Worm (Caenorhabditis elegans): ENCODE measurements around the gene T24H7.9.

T24H7.9 gene

DNA sequence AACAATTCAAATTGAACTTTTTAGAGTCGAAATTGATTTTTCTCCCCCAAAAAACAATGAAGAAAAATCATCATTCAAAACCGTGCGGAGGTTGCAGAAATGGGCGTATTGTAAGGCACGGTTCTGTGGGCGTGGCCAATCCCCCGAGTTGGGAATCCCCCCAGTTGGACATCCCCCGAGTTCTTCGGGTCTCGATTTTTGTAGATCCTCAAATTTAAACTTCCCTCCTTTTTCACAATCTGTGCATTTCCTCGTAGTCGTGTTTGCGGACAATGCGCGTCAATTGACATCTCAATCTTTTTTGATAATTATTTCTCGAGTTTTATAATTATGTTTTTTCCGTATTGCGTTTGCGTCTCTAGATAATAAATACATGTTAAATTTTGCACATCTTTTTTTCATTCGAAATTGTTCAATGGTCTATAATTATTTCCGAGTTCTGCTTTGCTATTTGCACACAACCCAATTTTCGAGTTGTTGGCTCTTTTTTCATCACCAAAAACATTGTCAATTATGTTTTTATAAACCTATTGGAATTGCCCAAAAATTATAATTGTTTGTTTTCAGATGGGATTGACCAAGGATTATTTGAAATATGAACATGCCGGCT is 34.6 kb upstream of the T24H7.9 start, which contains the start of gene F13H8.2 (continued):
- TF ChIP-seq unc-62 (GFP tag; optimal IDR thresholded peaks at IDR 0.05) (no peak), nhr-43 (tag; optimal IDR thresholded peaks at IDR 0.05; ENCODE audit: poor library complexity, severe bottlenecking) (peak; percentile 71), daf-12 (tag; optimal IDR thresholded peaks at IDR 0.05) (no peak), unc-39 (tag; optimal IDR thresholded peaks at IDR 0.05) (no peak), ceh-28 (tag; optimal IDR thresholded peaks at IDR 0.05) (peak; percentile 69), lin-15B (tag; optimal IDR thresholded peaks at IDR 0.05) (peak; percentile 72), ceh-82 (tag; optimal IDR thresholded peaks at IDR 0.05) (no peak)

DNA sequence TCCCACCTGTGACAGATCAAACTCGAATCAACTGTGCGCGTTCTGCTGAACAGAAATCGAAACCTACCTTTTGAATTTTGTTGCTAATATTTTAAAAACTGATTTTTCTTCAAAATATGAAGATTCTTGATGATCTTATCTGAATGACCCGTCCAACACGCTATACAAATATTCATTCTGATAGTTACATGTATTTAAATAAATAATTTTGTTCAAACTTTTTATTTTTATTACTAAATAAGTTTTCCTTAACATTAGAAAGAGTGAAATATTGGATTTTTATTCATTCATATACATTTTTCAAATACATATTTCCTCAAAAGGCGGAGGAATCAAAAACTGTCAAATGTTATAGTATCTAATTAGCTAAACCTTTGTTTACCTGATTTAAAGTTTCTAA is 32.7 kb upstream of the T24H7.9 start, which contains the start of gene F13H8.8:
F13H8.8 (minus strand) TSS at position 101 of the 400 bp plus-strand sequence.
- TF ChIP-seq unc-62 (GFP tag; optimal IDR thresholded peaks at IDR 0.05) = no peak
- TF ChIP-seq skn-1 (tag; optimal IDR thresholded peaks at IDR 0.05) = no peak
- TF ChIP-seq nfya-1 (tag; optimal IDR thresholded peaks at IDR 0.05; ENCODE audit: insufficient read depth) = no peak
- TF ChIP-seq nhr-11 (tag; optimal IDR thresholded peaks at IDR 0.05) = no peak

DNA sequence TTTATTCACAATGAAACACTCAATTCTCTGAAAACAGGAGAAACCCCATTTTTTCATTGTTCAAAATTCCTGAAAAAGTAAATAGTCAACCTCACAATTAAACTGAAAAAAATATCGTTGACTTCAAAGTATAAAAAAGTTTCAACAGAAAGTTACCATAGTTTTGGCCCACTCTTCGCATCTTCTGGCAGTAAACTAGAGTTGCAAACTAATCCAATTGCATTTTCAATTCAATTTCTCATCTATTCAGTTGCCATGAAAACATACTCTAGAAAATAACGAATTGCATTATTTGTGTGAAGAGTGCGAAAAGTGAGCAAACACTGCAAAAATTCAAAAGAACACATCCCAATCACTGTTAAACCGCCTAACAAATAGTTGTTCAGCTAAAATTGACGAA is 28.4 kb upstream of the T24H7.9 start, which contains the start of gene F13H8.3:
F13H8.3 (plus strand) TSS at position 301 of the 400 bp plus-strand sequence.
- TF ChIP-seq mdl-1 (tag; optimal IDR thresholded peaks at IDR 0.05) = no peak
- TF ChIP-seq elt-2 (tag; optimal IDR thresholded peaks at IDR 0.05) = no peak
- no peak for TF ChIP-seq unc-39 (tag; optimal IDR thresholded peaks at IDR 0.05)

DNA sequence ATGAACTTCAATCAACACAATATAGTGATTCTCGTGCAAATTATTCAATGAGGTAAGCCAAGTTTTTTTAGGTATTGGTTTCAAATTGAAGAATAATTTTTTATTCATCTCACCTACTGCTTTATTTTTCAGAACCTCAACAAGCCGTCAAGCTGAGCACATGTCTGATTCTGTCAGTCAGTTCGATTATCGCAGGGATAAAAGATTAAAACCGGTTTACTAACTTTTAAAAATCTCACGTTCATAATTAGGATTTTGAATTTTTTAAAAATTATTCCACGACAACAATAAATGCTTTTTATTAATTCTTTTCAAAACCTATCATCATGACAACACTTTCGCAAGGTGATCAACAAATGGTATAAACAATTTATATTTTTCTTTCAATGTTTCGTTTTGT is 26.9 kb upstream of the T24H7.9 start, which contains the start of gene F13H8.12:
F13H8.12 (plus strand) TSS at position 301 of the 400 bp plus-strand sequence.
- TF ChIP-seq fos-1 (tag; optimal IDR thresholded peaks at IDR 0.05) (no peak), mdl-1 (tag; optimal IDR thresholded peaks at IDR 0.05) (no peak), lin-15B (tag; optimal IDR thresholded peaks at IDR 0.05) (no peak)

DNA sequence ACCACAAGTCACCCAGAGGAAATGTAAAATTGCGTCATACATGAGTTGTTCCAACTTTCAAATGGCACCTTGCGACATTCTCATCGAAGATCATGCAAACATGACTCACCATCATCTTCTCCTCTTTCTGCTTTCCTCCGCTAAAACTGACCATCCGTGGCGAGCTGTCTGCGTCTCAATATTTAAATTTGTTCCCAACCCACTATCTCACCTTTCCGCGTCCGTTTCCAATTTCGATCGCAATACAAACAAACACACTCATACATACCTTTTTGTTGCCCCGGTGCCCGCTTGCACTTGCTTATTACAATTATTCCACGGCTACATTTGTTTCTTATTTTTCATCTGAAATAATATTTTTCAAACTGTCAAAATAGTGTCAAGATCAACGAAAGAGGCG is 25.4 kb upstream of the T24H7.9 start, which contains the start of gene nmgp-1:
nmgp-1 (plus strand) TSS at position 174 of the 400 bp plus-strand sequence.
- TF ChIP-seq ceh-16 (tag; optimal IDR thresholded peaks at IDR 0.05) (no peak), hmg-11 (tag; optimal IDR thresholded peaks at IDR 0.05) (no peak), nhr-67 (tag; optimal IDR thresholded peaks at IDR 0.05) (no peak), ZK546.5 (tag; optimal IDR thresholded peaks at IDR 0.05) (no peak), fkh-10 (GFP tag; optimal IDR thresholded peaks at IDR 0.05) (no peak), mml-1 (tag; optimal IDR thresholded peaks at IDR 0.05) (no peak), nhr-43 (tag; optimal IDR thresholded peaks at IDR 0.05; ENCODE audit: poor library complexity, severe bottlenecking) (no peak), pha-4 (tag; optimal IDR thresholded peaks at IDR 0.05) (peak; percentile 54), egl-27 (tag; optimal IDR thresholded peaks at IDR 0.05) (no peak)

DNA sequence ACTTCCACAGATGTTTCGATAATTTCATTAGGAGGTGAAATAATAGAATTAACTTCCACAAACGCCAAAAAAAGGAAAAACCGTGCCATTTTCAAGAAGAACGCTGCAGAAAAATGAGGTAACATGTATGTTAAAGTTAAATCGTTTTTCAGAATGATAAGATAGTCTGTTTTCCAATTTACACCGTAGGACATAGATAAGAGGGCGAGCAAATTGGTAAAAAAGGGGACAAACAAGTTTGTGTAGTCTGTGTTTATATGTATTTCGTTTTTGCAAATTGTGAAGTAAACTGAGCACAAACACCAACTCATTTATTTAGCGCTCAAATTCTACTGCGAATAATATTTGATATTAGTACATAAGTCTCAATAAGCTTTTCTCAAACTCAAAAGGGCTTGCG is 24.6 kb upstream of the T24H7.9 start, which contains the start of gene F13H8.11:
F13H8.11 (minus strand) TSS at position 155 of the 400 bp plus-strand sequence.
- TF ChIP-seq pqm-1 (tag; optimal IDR thresholded peaks at IDR 0.05) (peak; percentile 36), pha-4 (tag; optimal IDR thresholded peaks at IDR 0.05) (peak; percentile 28), mml-1 (tag; optimal IDR thresholded peaks at IDR 0.05) (no peak), elt-2 (tag; optimal IDR thresholded peaks at IDR 0.05) (peak; percentile 57)

DNA sequence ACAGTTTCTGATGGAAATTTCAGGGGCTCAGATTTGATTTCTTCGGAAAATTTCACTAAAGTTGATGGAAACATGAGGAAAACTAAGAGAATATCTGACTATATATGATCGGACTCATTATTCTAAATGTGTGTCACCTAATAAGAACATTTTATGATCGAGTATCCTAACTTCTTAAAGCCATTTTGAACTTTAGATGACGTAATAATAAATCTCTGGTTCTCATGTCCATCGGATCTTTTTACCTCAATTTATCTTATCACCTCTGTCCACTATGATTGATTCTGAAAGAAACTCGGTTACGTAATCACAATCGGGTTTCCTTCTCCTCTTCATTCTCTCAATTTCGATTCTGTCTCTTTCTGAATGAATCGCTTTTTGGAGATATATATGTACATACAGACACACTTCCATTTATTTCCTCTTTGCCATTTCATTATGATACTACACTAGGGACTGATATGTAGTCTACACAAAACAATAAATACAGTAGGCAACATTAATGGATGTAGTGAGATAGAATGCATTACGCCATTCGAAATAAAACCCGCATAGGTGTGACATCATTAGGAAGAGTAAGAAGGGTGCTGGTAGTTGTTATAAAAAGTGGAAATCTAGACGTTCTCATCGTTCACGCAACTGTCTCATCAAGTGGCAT is 22.0 kb upstream of the T24H7.9 start:
- peak; percentile 2 for TF ChIP-seq nhr-25 (tag; optimal IDR thresholded peaks at IDR 0.05)
- TF ChIP-seq nhr-43 (tag; optimal IDR thresholded peaks at IDR 0.05; ENCODE audit: poor library complexity, severe bottlenecking) = peak; percentile 26
- no peak for TF ChIP-seq nhr-77 (tag; optimal IDR thresholded peaks at IDR 0.05)

DNA sequence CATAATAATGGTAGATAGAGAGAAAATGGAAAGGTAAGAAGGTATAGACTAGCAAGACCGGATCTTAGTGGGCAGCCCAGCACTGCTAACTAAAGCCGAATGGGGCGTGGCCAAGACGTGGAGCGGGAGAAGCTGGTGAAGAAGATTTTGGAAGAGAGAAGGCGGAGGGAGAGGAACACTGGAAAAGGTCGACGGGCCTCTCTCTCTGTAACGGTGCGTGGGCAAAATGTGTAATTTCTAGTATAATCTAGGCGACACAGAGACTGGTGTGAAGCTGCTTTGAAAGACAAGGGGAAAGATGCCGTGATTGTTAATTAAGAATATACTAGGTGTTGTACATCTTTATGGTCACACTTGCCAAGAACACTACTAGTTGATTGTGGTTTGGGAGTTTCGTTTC is 20.7 kb upstream of the T24H7.9 start, which contains the start of gene F13H8.5:
F13H8.5 (minus strand) TSS at position 101 of the 400 bp plus-strand sequence.
- no peak for TF ChIP-seq pha-4 (tag; optimal IDR thresholded peaks at IDR 0.05)
- no peak for TF ChIP-seq elt-1 (tag; optimal IDR thresholded peaks at IDR 0.05)
- TF ChIP-seq nhr-28 (tag; optimal IDR thresholded peaks at IDR 0.05) = no peak
- TF ChIP-seq mdl-1 (tag; optimal IDR thresholded peaks at IDR 0.05) = no peak
- no peak for TF ChIP-seq fos-1 (tag; optimal IDR thresholded peaks at IDR 0.05)
- TF ChIP-seq lin-15B (tag; optimal IDR thresholded peaks at IDR 0.05) = no peak
- TF ChIP-seq zag-1 (tag; optimal IDR thresholded peaks at IDR 0.05) = no peak
- TF ChIP-seq unc-62 (GFP tag; optimal IDR thresholded peaks at IDR 0.05) = no peak
- TF ChIP-seq eor-1 (tag; optimal IDR thresholded peaks at IDR 0.05) = no peak
- no peak for TF ChIP-seq nhr-23 (tag; optimal IDR thresholded peaks at IDR 0.05)
- no peak for TF ChIP-seq aly-2 (tag; optimal IDR thresholded peaks at IDR 0.05)
- TF ChIP-seq ceh-28 (tag; optimal IDR thresholded peaks at IDR 0.05) = no peak
- TF ChIP-seq nhr-12 (tag; optimal IDR thresholded peaks at IDR 0.05) = no peak
- no peak for TF ChIP-seq egl-5 (tag; optimal IDR thresholded peaks at IDR 0.05)
- TF ChIP-seq ztf-4 (tag; optimal IDR thresholded peaks at IDR 0.05) = no peak
- TF ChIP-seq pqm-1 (tag; optimal IDR thresholded peaks at IDR 0.05) = no peak
- TF ChIP-seq nfya-1 (tag; optimal IDR thresholded peaks at IDR 0.05; ENCODE audit: insufficient read depth) = no peak
- TF ChIP-seq elt-3 (tag; optimal IDR thresholded peaks at IDR 0.05) = no peak

All from whole organism, L3 larva.